Fruit fly (Drosophila melanogaster): ENCODE data around the gene EMC3.

dm6 chr2L:10704425-10704824, 27.8 kb downstream of the EMC3 start:
- TF ChIP-seq kay (GFP tag; ENCODE audit: borderline replicate concordance): no peak
- TF ChIP-seq cnc (optimal IDR thresholded peaks at IDR 0.05): no peak
- no peak for TF ChIP-seq CG14711 (tag; optimal IDR thresholded peaks at IDR 0.05)
- TF ChIP-seq CG7101 (tag; optimal IDR thresholded peaks at IDR 0.05): no peak

Data from whole organism, adult.